Fruit fly (Drosophila melanogaster) whole organism, embryonic: ENCODE measurements around the gene kdn.

Source experiments
- Abd-B ChIP-seq: fragments of 200-800 bp; sonication (Bioruptor generic); optimal IDR thresholded peaks from 2 replicates; lab custom pipeline; 2018; ENCODE audit warnings: missing biosample characterization, mild to moderate bottlenecking, missing genetic modification characterization, moderate library complexity
- Atf3 ChIP-seq: fragments of 200-800 bp; sonication (Bioruptor generic); optimal IDR thresholded peaks from 3 replicates; lab custom pipeline; 2016; ENCODE audit warnings: missing biosample characterization, missing genetic modification characterization
- Bteb2 ChIP-seq: fragments of 200-800 bp; sonication (Bioruptor generic); optimal IDR thresholded peaks from 2 replicates; lab custom pipeline; 2016; ENCODE audit warnings: missing biosample characterization, missing genetic modification characterization
- CG10543 ChIP-seq: fragments of 200-800 bp; sonication (Bioruptor generic); optimal IDR thresholded peaks from 3 replicates; lab custom pipeline; 2017; ENCODE audit warnings: missing biosample characterization, mild to moderate bottlenecking, missing genetic modification characterization, moderate library complexity
- CG10654 ChIP-seq: fragments of 200-800 bp; sonication (Bioruptor generic); optimal IDR thresholded peaks from 2 replicates; lab custom pipeline; 2016; ENCODE audit warnings: missing biosample characterization, missing genetic modification characterization
- CG11247 ChIP-seq: fragments of 200-800 bp; sonication (Bioruptor generic); IDR thresholded peaks from 2 replicates; pipeline ENCODE4 v1.3.6; 2022; ENCODE audit warnings: missing biosample characterization, missing genetic modification characterization
- CG12391 ChIP-seq: fragments of 200-800 bp; sonication (Bioruptor generic); optimal IDR thresholded peaks from 3 replicates; lab custom pipeline; 2018; ENCODE audit warnings: missing biosample characterization, mild to moderate bottlenecking, missing genetic modification characterization, moderate library complexity
- CG13424 ChIP-seq: fragments of 200-800 bp; sonication (Bioruptor generic); optimal IDR thresholded peaks from 2 replicates; lab custom pipeline; 2019; ENCODE audit warnings: missing biosample characterization, mild to moderate bottlenecking, missing genetic modification characterization, moderate library complexity
- CG14965 ChIP-seq: fragments of 200-800 bp; sonication (Bioruptor generic); optimal IDR thresholded peaks from 2 replicates; lab custom pipeline; 2016; ENCODE audit warnings: missing biosample characterization, missing genetic modification characterization, borderline replicate concordance
- CG18619 ChIP-seq: fragments of 200-800 bp; sonication (Bioruptor generic); optimal IDR thresholded peaks from 3 replicates; lab custom pipeline; 2017; ENCODE audit warnings: missing biosample characterization, mild to moderate bottlenecking, missing genetic modification characterization
- CG3065 ChIP-seq: fragments of 200-800 bp; sonication (Bioruptor generic); optimal IDR thresholded peaks from 2 replicates; lab custom pipeline; 2016; ENCODE audit warnings: missing biosample characterization, missing genetic modification characterization
- CG32772 ChIP-seq: fragments of 200-800 bp; sonication (Bioruptor generic); IDR thresholded peaks from 2 replicates; pipeline ENCODE4 v1.3.6; 2022; ENCODE audit warnings: missing biosample characterization, missing genetic modification characterization
- CG3281 ChIP-seq: fragments of 200-800 bp; sonication (Bioruptor generic); optimal IDR thresholded peaks from 3 replicates; lab custom pipeline; 2017; ENCODE audit warnings: missing biosample characterization, mild to moderate bottlenecking, missing genetic modification characterization
- CG34224 ChIP-seq: fragments of 200-800 bp; sonication (Bioruptor generic); IDR thresholded peaks from 3 replicates; pipeline ENCODE4 v1.3.6; 2022; ENCODE audit warnings: missing biosample characterization, missing genetic modification characterization; ENCODE audit not compliant: partially characterized antibody
- Dek ChIP-seq: fragments of 200-800 bp; sonication (Bioruptor generic); optimal IDR thresholded peaks from 3 replicates; lab custom pipeline; 2019; ENCODE audit warnings: missing biosample characterization, mild to moderate bottlenecking, missing genetic modification characterization, moderate library complexity
- Dll ChIP-seq: fragments of 200-800 bp; sonication (Bioruptor generic); IDR thresholded peaks from 4 replicates; pipeline ENCODE4 v1.3.6; 2022; ENCODE audit warnings: missing biosample characterization, missing genetic modification characterization; ENCODE audit not compliant: partially characterized antibody
- E2f2 ChIP-seq: fragments of 200-800 bp; sonication (Bioruptor generic); IDR thresholded peaks from 2 replicates; pipeline ENCODE4 v1.3.6; 2022; ENCODE audit warnings: missing biosample characterization, missing genetic modification characterization
- Ets65A ChIP-seq: fragments of 200-800 bp; sonication (Bioruptor generic); peaks from one replicate; lab custom pipeline; 2016; ENCODE audit warnings: missing biosample characterization, missing genetic modification characterization
- Gsc ChIP-seq: fragments of 200-800 bp; sonication (Bioruptor generic); IDR thresholded peaks from 2 replicates; pipeline ENCODE4 v1.3.6; 2022; ENCODE audit warnings: missing biosample characterization, missing genetic modification characterization
- HLHmδ ChIP-seq: fragments of 200-800 bp; sonication (Bioruptor generic); optimal IDR thresholded peaks from 2 replicates; lab custom pipeline; 2018; ENCODE audit warnings: missing biosample characterization, mild to moderate bottlenecking, missing genetic modification characterization, moderate library complexity
- HmgZ ChIP-seq: fragments of 200-800 bp; sonication (Bioruptor generic); optimal IDR thresholded peaks from 2 replicates; lab custom pipeline; 2018; ENCODE audit warnings: missing biosample characterization, mild to moderate bottlenecking, missing genetic modification characterization
- Hmr ChIP-seq: fragments of 200-800 bp; sonication (Bioruptor generic); optimal IDR thresholded peaks from 3 replicates; lab custom pipeline; 2017; ENCODE audit warnings: mild to moderate bottlenecking, missing biosample characterization, missing genetic modification reagents, missing genetic modification characterization
- Hr3 ChIP-seq: fragments of 200-800 bp; sonication (Bioruptor generic); optimal IDR thresholded peaks from 3 replicates; lab custom pipeline; 2016; ENCODE audit warnings: missing biosample characterization, missing genetic modification characterization
- Hr78 ChIP-seq, 2 experiments: fragments of 200-800 bp in 1 of 2; fragments of >200 bp in 1 of 2; sonication (Bioruptor generic) in 1 of 2; optimal IDR thresholded peaks; 2 replicates each; lab custom pipeline; 2017 to 2019; ENCODE audit warnings: missing biosample characterization in 2 of 2, missing genetic modification characterization in 2 of 2, mild to moderate bottlenecking in 1 of 2, moderate library complexity in 1 of 2
- Mad ChIP-seq: fragments of 200-800 bp; sonication (Bioruptor generic); optimal IDR thresholded peaks from 2 replicates; lab custom pipeline; 2016; ENCODE audit warnings: missing biosample characterization, missing genetic modification characterization
- Mrtf ChIP-seq: fragments of 200-800 bp; sonication (Bioruptor generic); IDR thresholded peaks from 3 replicates; pipeline ENCODE4 v1.3.6; 2022; ENCODE audit warnings: missing biosample characterization, missing genetic modification characterization
- Myb ChIP-seq: fragments of 200-800 bp; sonication (Bioruptor generic); optimal IDR thresholded peaks from 2 replicates; lab custom pipeline; 2016; ENCODE audit warnings: missing biosample characterization, missing genetic modification characterization
- Nf-YC ChIP-seq: fragments of 200-800 bp; optimal IDR thresholded peaks from 3 replicates; lab custom pipeline; 2019; ENCODE audit warnings: missing biosample characterization, mild to moderate bottlenecking, missing genetic modification characterization, moderate library complexity
- Stat92E ChIP-seq, 3 experiments: fragments of >200 bp in 2 of 3; fragments of 200-800 bp in 1 of 3; sonication (Bioruptor generic) in 1 of 3; optimal IDR thresholded peaks; 2 replicates each; lab custom pipeline; 2017 to 2019; ENCODE audit warnings: missing biosample characterization in 3 of 3, missing genetic modification characterization in 3 of 3, mild to moderate bottlenecking in 1 of 3, moderate library complexity in 1 of 3
- Xbp1 ChIP-seq: fragments of 200-800 bp; sonication (Bioruptor generic); optimal IDR thresholded peaks from 3 replicates; lab custom pipeline; 2016; ENCODE audit warnings: missing biosample characterization, mild to moderate bottlenecking, missing genetic modification characterization
- az2 ChIP-seq: fragments of 200-800 bp; sonication (Bioruptor generic); optimal IDR thresholded peaks from 3 replicates; lab custom pipeline; 2016; ENCODE audit warnings: missing biosample characterization, missing genetic modification characterization
- ems ChIP-seq: fragments of 200-800 bp; sonication (Bioruptor generic); optimal IDR thresholded peaks from 3 replicates; lab custom pipeline; 2016; ENCODE audit warnings: missing biosample characterization, missing genetic modification characterization
- grau ChIP-seq: fragments of 200-800 bp; optimal IDR thresholded peaks from 3 replicates; lab custom pipeline; 2019; ENCODE audit warnings: missing biosample characterization, mild to moderate bottlenecking, missing genetic modification characterization, moderate library complexity
- grn ChIP-seq: fragments of 200-800 bp; sonication (Bioruptor generic); optimal IDR thresholded peaks from 3 replicates; lab custom pipeline; 2017; ENCODE audit warnings: missing biosample characterization, missing genetic modification characterization
- h ChIP-seq: fragments of >200 bp; optimal IDR thresholded peaks from 2 replicates; lab custom pipeline; 2017
- hbn ChIP-seq: fragments of 200-800 bp; sonication (Bioruptor generic); IDR thresholded peaks from 2 replicates; pipeline ENCODE4 v1.3.6; 2022; ENCODE audit warnings: missing biosample characterization, missing genetic modification characterization; ENCODE audit not compliant: partially characterized antibody
- ken ChIP-seq: fragments of 200-800 bp; sonication (Bioruptor generic); IDR thresholded peaks from 3 replicates; pipeline ENCODE4 v1.3.6; 2022; ENCODE audit warnings: missing biosample characterization, missing genetic modification characterization
- lbe ChIP-seq: fragments of 200-800 bp; sonication (Bioruptor generic); optimal IDR thresholded peaks from 2 replicates; lab custom pipeline; 2016; ENCODE audit warnings: missing biosample characterization, mild to moderate bottlenecking, missing genetic modification characterization
- lov ChIP-seq, 2 experiments: fragments of 200-800 bp in 1 of 2; fragments of >200 bp in 1 of 2; sonication (Bioruptor generic) in 1 of 2; IDR thresholded peaks in 1 of 2; optimal IDR thresholded peaks in 1 of 2; 2 replicates in 1 of 2; 3 replicates in 1 of 2; pipeline versions ENCODE4 v1.3.6 to Lab custom; 2017 to 2022; ENCODE audit warnings: missing biosample characterization in 1 of 2, missing genetic modification characterization in 1 of 2
- nerfin-1 ChIP-seq: fragments of 200-800 bp; sonication (Bioruptor generic); optimal IDR thresholded peaks from 3 replicates; lab custom pipeline; 2019; ENCODE audit warnings: missing biosample characterization, mild to moderate bottlenecking, missing genetic modification characterization, moderate library complexity
- nerfin-2 ChIP-seq: fragments of 200-800 bp; sonication (Bioruptor generic); IDR thresholded peaks from 2 replicates; pipeline ENCODE4 v1.3.6; 2022; ENCODE audit warnings: missing biosample characterization, missing genetic modification characterization; ENCODE audit not compliant: partially characterized antibody
- nmo ChIP-seq: fragments of 200-800 bp; sonication (Bioruptor generic); optimal IDR thresholded peaks from 2 replicates; lab custom pipeline; 2018; ENCODE audit warnings: missing biosample characterization, mild to moderate bottlenecking, missing genetic modification characterization, moderate library complexity
- nom ChIP-seq: fragments of 200-800 bp; sonication (Bioruptor generic); optimal IDR thresholded peaks from 2 replicates; lab custom pipeline; 2017; ENCODE audit warnings: missing biosample characterization, missing genetic modification characterization, mild to moderate bottlenecking, moderate library complexity, missing genetic modification reagents
- odd ChIP-seq: fragments of 200-800 bp; sonication (Bioruptor generic); optimal IDR thresholded peaks from 2 replicates; lab custom pipeline; 2017; ENCODE audit warnings: missing biosample characterization, mild to moderate bottlenecking, missing genetic modification characterization
- peb ChIP-seq: fragments of 200-800 bp; sonication (Bioruptor generic); IDR thresholded peaks from 2 replicates; pipeline ENCODE4 v1.3.6; 2022; ENCODE audit warnings: missing biosample characterization, missing genetic modification characterization
- pfk ChIP-seq: fragments of 200-800 bp; sonication (Bioruptor generic); optimal IDR thresholded peaks from 2 replicates; lab custom pipeline; 2018; ENCODE audit warnings: missing biosample characterization, mild to moderate bottlenecking, missing genetic modification characterization, moderate library complexity
- pnt ChIP-seq: fragments of 200-800 bp; sonication (Bioruptor generic); optimal IDR thresholded peaks from 3 replicates; lab custom pipeline; 2016; ENCODE audit warnings: missing biosample characterization, missing genetic modification characterization
- toy ChIP-seq: fragments of 200-800 bp; sonication (Bioruptor generic); IDR thresholded peaks from 2 replicates; pipeline ENCODE4 v1.3.6; 2022; ENCODE audit warnings: missing biosample characterization, missing genetic modification characterization
- wdn ChIP-seq: fragments of 200-800 bp; sonication (Bioruptor generic); IDR thresholded peaks from 2 replicates; pipeline ENCODE4 v1.3.6; 2022; ENCODE audit warnings: missing biosample characterization, missing genetic modification characterization
- zfh2 ChIP-seq: fragments of 200-800 bp; sonication (Bioruptor generic); optimal IDR thresholded peaks from 2 replicates; lab custom pipeline; 2016; ENCODE audit warnings: missing biosample characterization, missing genetic modification characterization

Gene kdn

dm6 chrX:6366357-6366691 lies 15.9 kb downstream of the kdn start (continued):
- TF ChIP-seq nerfin-1 (tag; lab: Kevin White, UChicago) (peak; percentile 34), pfk (GFP tag; lab: Kevin White, UChicago) (no peak), ems (peak; percentile 75), az2 (GFP tag; lab: Kevin White, UChicago) (peak; percentile 79), Dll (GFP tag; lab: Robert Waterston, UW) (no peak), peb (GFP tag; lab: Robert Waterston, UW) (peak; percentile 41; the same call in 1 of the 2 replicates), Hmr (GFP tag; lab: Kevin White, UChicago) (peak; percentile 88), Mad (GFP tag; lab: Kevin White, UChicago) (peak; percentile 74), grau (tag; lab: Kevin White, UChicago) (peak; percentile 97), CG13424 (peak; percentile 86), CG18619 (GFP tag; lab: Kevin White, UChicago) (peak; percentile 82), CG3065 (peak; percentile 52), zfh2 (GFP tag; lab: Kevin White, UChicago) (peak; percentile 90), Stat92E (GFP tag; optimal IDR thresholded peaks at IDR 0.05; lab: Kevin White, UChicago) (no peak), CG11247 (peak; percentile 88), nom (GFP tag; lab: Kevin White, UChicago) (peak; percentile 8), CG10654 (GFP tag; lab: Kevin White, UChicago) (peak; percentile 76), Mrtf (GFP tag; lab: Robert Waterston, UW) (peak; percentile 88), nerfin-2 (GFP tag; lab: Robert Waterston, UW) (no peak), CG14965 (GFP tag; lab: Kevin White, UChicago) (no peak), CG34224 (no peak), E2f2 (GFP tag; lab: Robert Waterston, UW) (peak; percentile 49; the same call in 1 of the 2 replicates), Hr3 (GFP tag; lab: Kevin White, UChicago) (peak; percentile 59), toy (GFP tag; lab: Robert Waterston, UW) (peak; percentile 78; the same call in 1 of the 2 replicates), CG32772 (GFP tag; lab: Robert Waterston, UW) (peak; percentile 85), wdn (GFP tag; lab: Robert Waterston, UW) (peak; percentile 91), h (lab: Kevin White, UChicago) (no peak), CG10543 (GFP tag; lab: Kevin White, UChicago) (peak; percentile 91), ken (GFP tag; lab: Robert Waterston, UW) (peak; percentile 88), CG12391 (tag; lab: Kevin White, UChicago) (peak; percentile 79), Nf-YC (tag; lab: Kevin White, UChicago) (peak; percentile 72), HLHmδ (GFP tag; lab: Kevin White, UChicago) (no peak), Hr78 (GFP tag; optimal IDR thresholded peaks at IDR 0.05; lab: Kevin White, UChicago) (no peak), Bteb2 (GFP tag; lab: Kevin White, UChicago) (peak; percentile 84), Abd-B (GFP tag; lab: Kevin White, UChicago) (peak; percentile 82), odd (GFP tag; lab: Kevin White, UChicago) (peak; percentile 70), grn (GFP tag; lab: Kevin White, UChicago) (peak; percentile 14), Dek (tag; lab: Kevin White, UChicago) (peak; percentile 88), Xbp1 (GFP tag; lab: Kevin White, UChicago) (peak; percentile 87), Gsc (no peak), Ets65A (GFP tag; lab: Kevin White, UChicago) (peak; percentile 94), HmgZ (peak; percentile 93), hbn (GFP tag; lab: Robert Waterston, UW) (no peak), nmo (GFP tag; lab: Kevin White, UChicago) (peak; percentile 80), CG3281 (GFP tag; lab: Kevin White, UChicago) (peak; percentile 89), pnt (GFP tag; lab: Kevin White, UChicago) (peak; percentile 79), Myb (GFP tag; lab: Kevin White, UChicago) (peak; percentile 66), lov (optimal IDR thresholded peaks at IDR 0.05; lab: Kevin White, UChicago) (no peak), lov (GFP tag; IDR thresholded peaks at IDR 0.05; lab: Robert Waterston, UW) (peak; percentile 73; the same call in 1 of the 3 replicates), Atf3 (GFP tag; lab: Kevin White, UChicago) (peak; percentile 57), lbe (GFP tag; lab: Kevin White, UChicago) (peak; percentile 91)
